Fruit fly (Drosophila melanogaster) whole organism, wandering third instar larva: ENCODE measurements around the gene Ubc2.

Experiments
- Abd-B ChIP-seq: fragments of >200 bp; optimal IDR thresholded peaks from 2 replicates; lab custom pipeline; 2017; ENCODE audit warnings: missing biosample characterization, missing genetic modification characterization
- CG32264 ChIP-seq: fragments of 200-800 bp; sonication (Bioruptor generic); optimal IDR thresholded peaks from 2 replicates; lab custom pipeline; 2016; ENCODE audit warnings: missing biosample characterization, missing genetic modification characterization
- CG9705 ChIP-seq: fragments of 200-800 bp; sonication (Bioruptor generic); optimal IDR thresholded peaks from 2 replicates; lab custom pipeline; 2018; ENCODE audit warnings: missing biosample characterization, mild to moderate bottlenecking, missing genetic modification characterization
- CrebA ChIP-seq: fragments of 200-800 bp; sonication (Bioruptor generic); optimal IDR thresholded peaks from 2 replicates; lab custom pipeline; 2016; ENCODE audit warnings: missing biosample characterization, mild to moderate bottlenecking, missing genetic modification characterization, borderline replicate concordance
- Dfd ChIP-seq: fragments of >200 bp; optimal IDR thresholded peaks from 2 replicates; lab custom pipeline; 2017; ENCODE audit warnings: missing biosample characterization, missing genetic modification characterization
- Dif ChIP-seq: fragments of 200-275, 200-300 bp; sonication (Bioruptor generic); optimal IDR thresholded peaks from 2 replicates; lab custom pipeline; 2018; ENCODE audit warnings: missing biosample characterization, missing genetic modification characterization; ENCODE audit not compliant: partially characterized antibody
- GATAd ChIP-seq: sonication (Bioruptor generic); optimal IDR thresholded peaks from 2 replicates; lab custom pipeline; 2016; ENCODE audit warnings: missing biosample characterization, missing genetic modification characterization
- HLH106 ChIP-seq: fragments of 200-800 bp; optimal IDR thresholded peaks from 3 replicates; lab custom pipeline; 2019; ENCODE audit warnings: missing biosample characterization, mild to moderate bottlenecking, missing genetic modification characterization, moderate library complexity
- Hnf4 ChIP-seq: fragments of 200-800 bp; sonication (Bioruptor generic); optimal IDR thresholded peaks from 2 replicates; lab custom pipeline; 2016; ENCODE audit warnings: missing biosample characterization, mild to moderate bottlenecking, missing genetic modification characterization
- Hr78 ChIP-seq: fragments of >200 bp; optimal IDR thresholded peaks from 2 replicates; lab custom pipeline; 2017; ENCODE audit warnings: missing biosample characterization, missing genetic modification characterization
- Hr83 ChIP-seq: fragments of 200-300 bp; sonication (Bioruptor generic); optimal IDR thresholded peaks from 2 replicates; lab custom pipeline; 2016; ENCODE audit warnings: missing biosample characterization, mild to moderate bottlenecking, missing genetic modification characterization, moderate library complexity; ENCODE audit not compliant: poor library complexity, severe bottlenecking
- Jra ChIP-seq: sonication (Bioruptor generic); optimal IDR thresholded peaks from 2 replicates; lab custom pipeline; 2016; ENCODE audit warnings: missing biosample characterization, missing genetic modification characterization
- Mio ChIP-seq: sonication (Bioruptor generic); optimal IDR thresholded peaks from 2 replicates; lab custom pipeline; 2016; ENCODE audit warnings: missing biosample characterization, missing genetic modification characterization
- Myc ChIP-seq: fragments of >200 bp; optimal IDR thresholded peaks from 2 replicates; lab custom pipeline; 2017
- N ChIP-seq: fragments of >200 bp; optimal IDR thresholded peaks from 2 replicates; lab custom pipeline; 2018; ENCODE audit warnings: missing biosample characterization, missing external identifiers, missing genetic modification characterization
- OdsH ChIP-seq: fragments of 200-800 bp; sonication (Bioruptor generic); optimal IDR thresholded peaks from 2 replicates; lab custom pipeline; 2016; ENCODE audit warnings: missing biosample characterization, mild to moderate bottlenecking, missing genetic modification characterization
- Rel ChIP-seq, 2 experiments: fragments of 200-800 bp; sonication (Bioruptor generic) in 1 of 2; optimal IDR thresholded peaks; 2 replicates in 1 of 2; 3 replicates in 1 of 2; lab custom pipeline; 2016 to 2019; ENCODE audit warnings: mild to moderate bottlenecking in 2 of 2, missing biosample characterization in 2 of 2, missing genetic modification characterization in 2 of 2, moderate library complexity in 1 of 2
- Sp1 ChIP-seq: fragments of 200-800 bp; sonication (Bioruptor generic); optimal IDR thresholded peaks from 3 replicates; lab custom pipeline; 2019; ENCODE audit warnings: missing biosample characterization, mild to moderate bottlenecking, missing genetic modification characterization, moderate library complexity
- Vsx2 ChIP-seq: fragments of 200-300, 225-300 bp; sonication (Bioruptor generic); optimal IDR thresholded peaks from 2 replicates; lab custom pipeline; 2018; ENCODE audit warnings: missing biosample characterization, missing genetic modification characterization; ENCODE audit not compliant: partially characterized antibody
- br ChIP-seq: fragments of 200-800 bp; sonication (Bioruptor generic); optimal IDR thresholded peaks from 2 replicates; lab custom pipeline; 2016; ENCODE audit warnings: missing biosample characterization, missing genetic modification characterization
- brk ChIP-seq: fragments of 200-800 bp; sonication (Bioruptor generic); optimal IDR thresholded peaks from 2 replicates; lab custom pipeline; 2016; ENCODE audit warnings: missing biosample characterization, mild to moderate bottlenecking, missing genetic modification characterization
- dl ChIP-seq, 2 experiments: fragments of 175-275, 200-275 bp in 1 of 2; fragments of 200-275 bp in 1 of 2; sonication (Bioruptor generic); optimal IDR thresholded peaks; lab custom pipeline; 2018; ENCODE audit warnings: mild to moderate bottlenecking in 2 of 2, missing biosample characterization in 2 of 2, missing genetic modification characterization in 2 of 2, moderate library complexity in 2 of 2; ENCODE audit not compliant: partially characterized antibody in 2 of 2, insufficient read depth in 1 of 2
- dmrt93B ChIP-seq: fragments of 200-800 bp; sonication (Bioruptor generic); optimal IDR thresholded peaks from 2 replicates; lab custom pipeline; 2018; ENCODE audit warnings: missing biosample characterization, mild to moderate bottlenecking, missing genetic modification characterization
- dsf ChIP-seq: sonication (Bioruptor generic); optimal IDR thresholded peaks from 2 replicates; lab custom pipeline; 2016; ENCODE audit warnings: missing biosample characterization, missing genetic modification characterization, borderline replicate concordance
- ey ChIP-seq: fragments of 200-800 bp; sonication (Bioruptor generic); optimal IDR thresholded peaks from 2 replicates; lab custom pipeline; 2016; ENCODE audit warnings: missing biosample characterization, missing genetic modification characterization
- foxo ChIP-seq, 2 experiments: fragments of 200-800 bp; sonication (Bioruptor generic); optimal IDR thresholded peaks; 2 replicates in 1 of 2; 3 replicates in 1 of 2; lab custom pipeline; 2016 to 2017; ENCODE audit warnings: missing biosample characterization in 2 of 2, missing genetic modification characterization in 2 of 2
- fru ChIP-seq: fragments of 200-800 bp; sonication (Bioruptor generic); optimal IDR thresholded peaks from 3 replicates; lab custom pipeline; 2016; ENCODE audit warnings: missing biosample characterization, mild to moderate bottlenecking, missing genetic modification characterization
- h ChIP-seq: fragments of 200-800 bp; sonication (Bioruptor generic); optimal IDR thresholded peaks from 3 replicates; lab custom pipeline; 2016; ENCODE audit warnings: missing biosample characterization, mild to moderate bottlenecking, missing genetic modification characterization
- jim ChIP-seq: fragments of 175-275, 200-325 bp; sonication (Bioruptor generic); optimal IDR thresholded peaks from 2 replicates; lab custom pipeline; 2016; ENCODE audit warnings: missing biosample characterization, mild to moderate bottlenecking, missing genetic modification characterization
- lola ChIP-seq: fragments of >200 bp; optimal IDR thresholded peaks from 2 replicates; lab custom pipeline; 2017; ENCODE audit warnings: missing biosample characterization, missing genetic modification characterization
- pan ChIP-seq: fragments of >200 bp; optimal IDR thresholded peaks from 2 replicates; lab custom pipeline; 2017
- psq ChIP-seq: fragments of 200-800 bp; sonication (Bioruptor generic); optimal IDR thresholded peaks from 3 replicates; lab custom pipeline; 2017; ENCODE audit warnings: missing biosample characterization, mild to moderate bottlenecking, missing genetic modification characterization, moderate library complexity
- rgr ChIP-seq: fragments of 200-800 bp; sonication (Bioruptor generic); optimal IDR thresholded peaks from 3 replicates; lab custom pipeline; 2016; ENCODE audit warnings: missing biosample characterization, mild to moderate bottlenecking, missing genetic modification characterization
- sage ChIP-seq: fragments of 200-800 bp; sonication (Bioruptor generic); optimal IDR thresholded peaks from 2 replicates; lab custom pipeline; 2016; ENCODE audit warnings: missing biosample characterization, mild to moderate bottlenecking, missing genetic modification characterization
- sv ChIP-seq: fragments of 200-800 bp; sonication (Bioruptor generic); optimal IDR thresholded peaks from 3 replicates; lab custom pipeline; 2016; ENCODE audit warnings: missing biosample characterization, missing genetic modification characterization
- tai ChIP-seq: sonication (Bioruptor generic); optimal IDR thresholded peaks from 2 replicates; lab custom pipeline; 2016; ENCODE audit warnings: missing biosample characterization, missing genetic modification characterization
- usp ChIP-seq: fragments of >200 bp; optimal IDR thresholded peaks from 2 replicates; lab custom pipeline; 2017; ENCODE audit warnings: missing biosample characterization, missing genetic modification characterization
- woc ChIP-seq: sonication (Bioruptor generic); optimal IDR thresholded peaks from 2 replicates; lab custom pipeline; 2016; ENCODE audit warnings: missing biosample characterization, mild to moderate bottlenecking, missing genetic modification characterization

Gene Ubc2

DNA sequence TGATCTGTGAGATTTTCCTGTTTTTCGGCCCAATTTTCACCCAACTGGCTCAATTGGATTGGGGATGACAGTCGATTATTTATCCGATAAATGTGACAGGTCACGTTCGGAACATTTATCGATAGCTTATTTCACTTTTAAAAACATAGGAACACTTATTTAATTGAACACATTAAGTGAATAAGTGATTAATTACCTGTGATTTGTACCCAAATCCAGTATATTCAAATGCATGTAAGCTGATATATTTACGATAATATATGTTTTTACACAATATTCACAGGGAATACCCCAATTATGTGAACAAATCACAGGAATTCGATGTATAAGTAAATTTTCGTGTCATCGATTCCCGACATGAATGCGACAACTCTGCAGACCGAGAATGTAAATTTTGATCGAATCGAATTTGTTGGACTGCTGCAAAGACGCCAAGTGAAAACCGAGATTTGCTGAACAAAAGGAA lies 35.4 kb downstream of the Ubc2 start, which contains the start of the genes EMC3 and Dpy-30L1:
Gene EMC3 (minus strand): TSS at position 81 of the 466 bp plus-strand sequence.
Gene Dpy-30L1 (plus strand): TSS at position 311 of the 466 bp plus-strand sequence.
- TF ChIP-seq CrebA (GFP tag; lab: Kevin White, UChicago) (no peak), psq (peak; percentile 30), Rel (GFP tag; optimal IDR thresholded peaks at IDR 0.05; lab: Kevin White, UChicago) (no peak), Rel (tag; optimal IDR thresholded peaks at IDR 0.05; lab: Kevin White, UChicago) (peak; percentile 75), Dfd (GFP tag; lab: Kevin White, UChicago) (no peak), usp (GFP tag; lab: Kevin White, UChicago) (no peak), lola (GFP tag; lab: Kevin White, UChicago) (no peak), Hr83 (GFP tag; lab: Kevin White, UChicago) (no peak), h (GFP tag; lab: Kevin White, UChicago) (peak; percentile 65), dl (GFP tag; optimal IDR thresholded peaks at IDR 0.05; lab: Kevin White, UChicago; ENCODE audit: insufficient read depth in 1 of 2, partially characterized antibody in 2 of 2) (no peak), foxo (GFP tag; optimal IDR thresholded peaks at IDR 0.05; lab: Kevin White, UChicago) (no peak), woc (no peak), OdsH (GFP tag; lab: Kevin White, UChicago) (peak; percentile 37), Dif (GFP tag; lab: Kevin White, UChicago) (no peak), br (GFP tag; lab: Kevin White, UChicago) (peak; percentile 21), Jra (GFP tag; lab: Kevin White, UChicago) (no peak), Abd-B (no peak), dmrt93B (GFP tag; lab: Kevin White, UChicago) (no peak), Hnf4 (GFP tag; lab: Kevin White, UChicago) (no peak), rgr (GFP tag; lab: Kevin White, UChicago) (no peak), fru (peak; percentile 32), Sp1 (no peak), Vsx2 (GFP tag; lab: Kevin White, UChicago) (no peak), sv (GFP tag; lab: Kevin White, UChicago) (no peak), ey (GFP tag; lab: Kevin White, UChicago) (peak; percentile 55), dsf (no peak), GATAd (GFP tag; lab: Kevin White, UChicago) (peak; percentile 15), CG32264 (no peak), Mio (GFP tag; lab: Kevin White, UChicago) (no peak), HLH106 (tag; lab: Kevin White, UChicago) (peak; percentile 58), N (GFP tag; lab: Kevin White, UChicago) (no peak), Myc (lab: Kevin White, UChicago) (no peak), tai (GFP tag; lab: Kevin White, UChicago) (no peak), pan (lab: Kevin White, UChicago) (no peak), CG9705 (GFP tag; lab: Kevin White, UChicago) (peak; percentile 30), sage (GFP tag; lab: Kevin White, UChicago) (no peak), jim (GFP tag; lab: Kevin White, UChicago) (no peak), Hr78 (no peak), brk (GFP tag; lab: Kevin White, UChicago) (no peak)

DNA sequence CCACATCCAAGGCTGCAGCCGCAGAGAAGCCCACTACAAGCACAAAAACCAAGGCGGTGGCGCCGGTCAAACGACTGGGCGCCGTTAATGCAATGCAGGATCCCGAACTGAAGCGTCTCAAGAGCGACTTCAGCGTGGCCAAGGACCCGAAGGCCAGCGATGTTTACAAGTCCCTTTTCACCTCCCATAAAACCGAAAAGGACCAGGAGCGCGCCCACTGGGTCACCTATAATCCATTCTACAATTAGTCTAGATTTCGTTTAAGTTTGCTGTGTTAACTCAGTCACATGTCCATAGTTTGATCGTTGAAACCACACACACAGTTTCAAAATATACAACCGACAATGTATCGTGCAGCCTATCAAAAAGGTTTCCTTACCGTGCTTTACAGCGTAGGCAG lies 37.9 kb downstream of the Ubc2 start, which contains the start of gene CG17118:
Gene CG17118 (plus strand): TSS at position 301 of the 400 bp plus-strand sequence.
- TF ChIP-seq Jra (GFP tag; lab: Kevin White, UChicago) (no peak), Abd-B (no peak), jim (GFP tag; lab: Kevin White, UChicago) (no peak), CG32264 (no peak), dsf (no peak), h (GFP tag; lab: Kevin White, UChicago) (no peak), pan (lab: Kevin White, UChicago) (no peak), Mio (GFP tag; lab: Kevin White, UChicago) (no peak), N (GFP tag; lab: Kevin White, UChicago) (no peak), OdsH (GFP tag; lab: Kevin White, UChicago) (no peak), fru (no peak), Hr78 (no peak), CrebA (GFP tag; lab: Kevin White, UChicago) (no peak), brk (GFP tag; lab: Kevin White, UChicago) (no peak), sv (GFP tag; lab: Kevin White, UChicago) (no peak), Dif (GFP tag; lab: Kevin White, UChicago) (no peak), lola (GFP tag; lab: Kevin White, UChicago) (no peak), br (GFP tag; lab: Kevin White, UChicago) (no peak), dmrt93B (GFP tag; lab: Kevin White, UChicago) (no peak), rgr (GFP tag; lab: Kevin White, UChicago) (no peak)
